Worm (Caenorhabditis elegans) whole organism, early embryonic: ENCODE results near the gene W02B12.11.

Source experiments
- B0310.2 ChIP-seq: sonication (generic microtip); optimal IDR thresholded peaks from 2 replicates; lab custom pipeline; 2016; ENCODE audit warnings: mild to moderate bottlenecking, missing genetic modification characterization, missing compliant biosample characterization
- F13C5.2 ChIP-seq: sonication (generic microtip); optimal IDR thresholded peaks from 2 replicates; lab custom pipeline; 2017; ENCODE audit warnings: mild to moderate bottlenecking, missing genetic modification characterization, inconsistent platforms, missing compliant biosample characterization
- aly-1 ChIP-seq: sonication (generic microtip); optimal IDR thresholded peaks from 2 replicates; lab custom pipeline; 2016; ENCODE audit warnings: missing genetic modification characterization, missing compliant biosample characterization
- ama-1 ChIP-seq: fragments of 150-350 bp; optimal IDR thresholded peaks from 2 replicates; lab custom pipeline; 2014
- ceh-13 ChIP-seq: fragments of 200-800 bp; sonication (Bioruptor generic); optimal IDR thresholded peaks from 2 replicates; lab custom pipeline; 2018; ENCODE audit warnings: mild to moderate bottlenecking, missing genetic modification characterization, missing compliant biosample characterization
- ceh-36 ChIP-seq: sonication (generic microtip); optimal IDR thresholded peaks from 2 replicates; lab custom pipeline; 2016; ENCODE audit warnings: missing genetic modification characterization, inconsistent platforms, missing compliant biosample characterization
- ets-7 ChIP-seq: sonication (generic microtip); optimal IDR thresholded peaks from 2 replicates; lab custom pipeline; 2016; ENCODE audit warnings: missing genotype, missing genetic modification characterization, missing compliant biosample characterization
- flt-1 ChIP-seq: fragments of 200-800 bp; sonication (Bioruptor generic); IDR thresholded peaks from 2 replicates; pipeline ENCODE4 v1.3.6; 2022; ENCODE audit warnings: missing genetic modification characterization, missing compliant biosample characterization
- hmbx-1 ChIP-seq: sonication (generic microtip); optimal IDR thresholded peaks from 2 replicates; lab custom pipeline; 2016; ENCODE audit warnings: mild to moderate bottlenecking, missing genetic modification characterization, missing compliant biosample characterization
- hmg-4 ChIP-seq: fragments of 200-800 bp; sonication (Bioruptor generic); optimal IDR thresholded peaks from 2 replicates; lab custom pipeline; 2018; ENCODE audit warnings: mild to moderate bottlenecking, missing genetic modification characterization, missing compliant biosample characterization
- hnd-1 ChIP-seq: sonication (generic microtip); optimal IDR thresholded peaks from 2 replicates; lab custom pipeline; 2016; ENCODE audit warnings: missing genetic modification characterization, missing compliant biosample characterization
- pes-1 ChIP-seq: fragments of 200-800 bp; sonication (Bioruptor generic); IDR thresholded peaks from 2 replicates; pipeline ENCODE4 v1.3.6; 2022; ENCODE audit warnings: missing genetic modification reagents, missing genetic modification characterization, missing compliant biosample characterization
- scrt-1 ChIP-seq: fragments of 200-800 bp; sonication (Bioruptor generic); IDR thresholded peaks from 2 replicates; pipeline ENCODE4 v1.3.6; 2022; ENCODE audit warnings: missing genetic modification characterization, missing compliant biosample characterization
- sea-1 ChIP-seq: fragments of 200-800 bp; sonication (Bioruptor generic); conservative IDR thresholded peaks from 2 replicates; pipeline ENCODE4 v1.3.6; 2022; ENCODE audit warnings: missing genetic modification characterization, missing compliant biosample characterization
- tbx-11 ChIP-seq: fragments of 200-800 bp; sonication (Bioruptor generic); IDR thresholded peaks from 2 replicates; pipeline ENCODE4 v1.3.6; 2022; ENCODE audit warnings: missing genetic modification characterization, missing compliant biosample characterization
- tbx-37 ChIP-seq: fragments of 200-800 bp; sonication (Bioruptor generic); conservative IDR thresholded peaks from 2 replicates; pipeline ENCODE4 v1.3.6; 2022; ENCODE audit warnings: missing genetic modification reagents, missing genetic modification characterization, missing compliant biosample characterization
- tra-4 ChIP-seq: sonication (generic microtip); optimal IDR thresholded peaks from 2 replicates; lab custom pipeline; 2017; ENCODE audit warnings: missing genetic modification characterization, missing compliant biosample characterization

Gene W02B12.11

ce11 chrII:11473525-11474181 is at the start of gene W02B12.11, which contains the start of gene metl-1:
Gene W02B12.11 (plus strand): TSS chrII:11473861.
Gene metl-1 (minus strand): TSS chrII:11473575.
- TF ChIP-seq hnd-1 (no peak), hmg-4 (GFP tag; lab: Kevin White, UChicago) (peak; percentile 22), F13C5.2 (tag; lab: Kevin White, UChicago) (peak; percentile 44), tbx-37 (GFP tag; lab: Robert Waterston, UW) (peak; percentile 62; the same call in 1 of the 2 replicates), hmbx-1 (no peak), flt-1 (GFP tag; lab: Robert Waterston, UW) (peak; percentile 72)

- TF ChIP-seq ceh-13 (GFP tag; lab: Kevin White, UChicago) (no peak), tbx-11 (GFP tag; lab: Robert Waterston, UW) (no peak), scrt-1 (GFP tag; lab: Robert Waterston, UW) (no peak), ceh-36 (tag; lab: Kevin White, UChicago) (no peak), ama-1 (lab: Kevin White, UChicago) (no peak), ets-7 (no peak), flt-1 (GFP tag; lab: Robert Waterston, UW) (no peak), hmg-4 (GFP tag; lab: Kevin White, UChicago) (no peak), sea-1 (no peak), tbx-37 (GFP tag; lab: Robert Waterston, UW) (no peak), aly-1 (no peak), B0310.2 (tag; lab: Kevin White, UChicago) (no peak), tra-4 (no peak), pes-1 (GFP tag; lab: Robert Waterston, UW) (no peak), hmbx-1 (no peak), hnd-1 (no peak), F13C5.2 (tag; lab: Kevin White, UChicago) (no peak)
Observed at ce11 chrII:11424032-11424431, 49.6 kb upstream of the W02B12.11 start.

ce11 chrII:11424579-11425316 is 48.9 kb upstream of the W02B12.11 start, which contains the start of gene C05D12.3:
Gene C05D12.3 (plus strand): TSS chrII:11425266.
- TF ChIP-seq scrt-1 (GFP tag; lab: Robert Waterston, UW), result no peak
- TF ChIP-seq flt-1 (GFP tag; lab: Robert Waterston, UW), result no peak
- no peak for TF ChIP-seq ets-7
- no peak for TF ChIP-seq sea-1

ce11 chrII:11427322-11427721 is 46.3 kb upstream of the W02B12.11 start:
- TF ChIP-seq tbx-37 (GFP tag; lab: Robert Waterston, UW) (no peak), ceh-13 (GFP tag; lab: Kevin White, UChicago) (no peak), ceh-36 (tag; lab: Kevin White, UChicago) (no peak), ama-1 (lab: Kevin White, UChicago) (no peak), F13C5.2 (tag; lab: Kevin White, UChicago) (no peak), B0310.2 (tag; lab: Kevin White, UChicago) (no peak)

- TF ChIP-seq aly-1 (no peak), B0310.2 (tag; lab: Kevin White, UChicago) (no peak), tbx-11 (GFP tag; lab: Robert Waterston, UW) (no peak), sea-1 (no peak), hmg-4 (GFP tag; lab: Kevin White, UChicago) (no peak), F13C5.2 (tag; lab: Kevin White, UChicago) (no peak), hnd-1 (no peak), flt-1 (GFP tag; lab: Robert Waterston, UW) (no peak), tbx-37 (GFP tag; lab: Robert Waterston, UW) (no peak), tra-4 (no peak), ceh-13 (GFP tag; lab: Kevin White, UChicago) (no peak), pes-1 (GFP tag; lab: Robert Waterston, UW) (no peak)
Observed at ce11 chrII:11428599-11428998, 45.1 kb upstream of the W02B12.11 start.

DNA sequence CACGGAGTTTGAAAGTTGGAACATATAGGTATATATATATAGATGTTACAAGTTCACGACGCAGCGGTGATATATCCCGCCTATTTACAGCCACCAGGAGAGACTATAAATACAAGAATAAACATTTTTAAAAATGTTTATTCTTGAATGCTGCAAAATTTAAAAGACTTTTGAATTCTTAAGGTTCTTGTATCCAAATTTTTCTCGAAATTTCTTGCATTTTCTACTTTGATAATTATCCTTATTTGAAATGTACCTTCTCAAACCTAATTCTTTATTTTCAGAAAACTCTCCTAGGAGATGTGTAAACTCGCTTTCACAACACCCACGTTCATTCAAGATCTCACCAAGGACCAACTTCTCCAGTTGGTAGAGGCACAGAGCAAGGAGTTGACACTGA is 42.1 kb upstream of the W02B12.11 start, which contains the start of gene C05D12.4:
C05D12.4 (plus strand) TSS at position 301 of the 400 bp plus-strand sequence.
- TF ChIP-seq ama-1 (lab: Kevin White, UChicago) (no peak), tbx-37 (GFP tag; lab: Robert Waterston, UW) (no peak), tbx-11 (GFP tag; lab: Robert Waterston, UW) (no peak), aly-1 (no peak), sea-1 (no peak), hmbx-1 (no peak), F13C5.2 (tag; lab: Kevin White, UChicago) (no peak), scrt-1 (GFP tag; lab: Robert Waterston, UW) (no peak)

- TF ChIP-seq ceh-36 (tag; lab: Kevin White, UChicago) (no peak), hmbx-1 (no peak), ama-1 (lab: Kevin White, UChicago) (no peak), pes-1 (GFP tag; lab: Robert Waterston, UW) (no peak), tbx-11 (GFP tag; lab: Robert Waterston, UW) (no peak), tra-4 (no peak), sea-1 (no peak), ceh-13 (GFP tag; lab: Kevin White, UChicago) (no peak), tbx-37 (GFP tag; lab: Robert Waterston, UW) (no peak), B0310.2 (tag; lab: Kevin White, UChicago) (no peak), aly-1 (no peak), ets-7 (no peak), F13C5.2 (tag; lab: Kevin White, UChicago) (no peak), scrt-1 (GFP tag; lab: Robert Waterston, UW) (no peak), hnd-1 (no peak)
Observed at ce11 chrII:11433942-11434341, 39.7 kb upstream of the W02B12.11 start, which contains the start of gene C05D12.5. Gene C05D12.5 (plus strand): TSS chrII:11434242.
